Worm (Caenorhabditis elegans): ENCODE data around the gene erfa-3.

- TF ChIP-seq skn-1 (tag; optimal IDR thresholded peaks at IDR 0.05) (peak; percentile 78), F13H6.1 (tag; optimal IDR thresholded peaks at IDR 0.05) (peak; percentile 31), lin-13 (GFP tag; optimal IDR thresholded peaks at IDR 0.05) (no peak), elt-1 (tag; optimal IDR thresholded peaks at IDR 0.05) (no peak), ZK546.5 (tag; optimal IDR thresholded peaks at IDR 0.05) (no peak), egl-27 (tag; optimal IDR thresholded peaks at IDR 0.05) (peak; percentile 15), zag-1 (tag; optimal IDR thresholded peaks at IDR 0.05) (no peak), snpc-4 (tag; optimal IDR thresholded peaks at IDR 0.05) (no peak), alr-1 (tag; optimal IDR thresholded peaks at IDR 0.05) (no peak), nhr-12 (tag; optimal IDR thresholded peaks at IDR 0.05) (no peak), dmd-4 (tag; optimal IDR thresholded peaks at IDR 0.05) (no peak)
Observed at ce11 chrV:11069277-11069676, 43.6 kb downstream of the erfa-3 start, which contains the start of gene T04C12.8.
